Worm (Caenorhabditis elegans) whole organism, young adult: ENCODE data around the gene fbxa-98.
A peak's percentile ranks its signal among the peaks of the same experiment; 100 is the strongest.

ENCODE experiments used
- B0261.1 ChIP-seq: sonication (generic microtip); optimal IDR thresholded peaks from 2 replicates; lab custom pipeline; 2016; ENCODE audit warnings: mild to moderate bottlenecking, missing genetic modification characterization, moderate library complexity, missing compliant biosample characterization
- B0336.3 ChIP-seq: fragments of 200-800 bp; sonication (Bioruptor generic); IDR thresholded peaks from 2 replicates; pipeline ENCODE4 v1.3.6; 2022; ENCODE audit warnings: missing genetic modification characterization, missing compliant biosample characterization
- D2030.7 ChIP-seq: fragments of 200-800 bp; sonication (Bioruptor generic); IDR thresholded peaks from 2 replicates; pipeline ENCODE4 v1.3.6; 2022; ENCODE audit warnings: missing genetic modification reagents, missing genetic modification characterization, missing compliant biosample characterization
- F10E7.11 ChIP-seq: sonication (generic microtip); optimal IDR thresholded peaks from 2 replicates; lab custom pipeline; 2017; ENCODE audit warnings: mild to moderate bottlenecking, missing genetic modification characterization, moderate library complexity, missing compliant biosample characterization
- F22D6.2 ChIP-seq: sonication (generic microtip); optimal IDR thresholded peaks from 2 replicates; lab custom pipeline; 2016; ENCODE audit warnings: mild to moderate bottlenecking, missing genetic modification characterization, missing compliant biosample characterization
- F23B12.7 ChIP-seq: sonication (generic microtip); optimal IDR thresholded peaks from 2 replicates; lab custom pipeline; 2017; ENCODE audit warnings: missing genetic modification characterization, mild to moderate bottlenecking, missing compliant biosample characterization, antibody characterized with exemption, moderate library complexity; ENCODE audit not compliant: insufficient read depth
- F55B11.4 ChIP-seq: sonication (generic microtip); optimal IDR thresholded peaks from 2 replicates; lab custom pipeline; 2016; ENCODE audit warnings: missing compliant biosample characterization, missing genetic modification characterization, borderline replicate concordance; ENCODE audit not compliant: insufficient read depth
- T07F8.4 ChIP-seq: sonication (generic microtip); optimal IDR thresholded peaks from 2 replicates; lab custom pipeline; 2016; ENCODE audit warnings: mild to moderate bottlenecking, missing genetic modification characterization, moderate library complexity, missing compliant biosample characterization
- T26A5.8 ChIP-seq: sonication (generic microtip); optimal IDR thresholded peaks from 2 replicates; lab custom pipeline; 2016; ENCODE audit warnings: missing genetic modification characterization, missing compliant biosample characterization
- Y53F4B.3 ChIP-seq: fragments of 200-800 bp; sonication (Bioruptor generic); IDR thresholded peaks from 2 replicates; pipeline ENCODE4 v1.3.6; 2022; ENCODE audit warnings: missing genetic modification reagents, missing genetic modification characterization, missing compliant biosample characterization
- Y53G8AR.9 ChIP-seq: fragments of 200-800 bp; sonication (Bioruptor generic); conservative IDR thresholded peaks from 2 replicates; pipeline ENCODE4 v1.3.6; 2022; ENCODE audit warnings: missing genetic modification reagents, missing genetic modification characterization, missing compliant biosample characterization
- Y79H2A.3 ChIP-seq: fragments of 200-800 bp; sonication (Bioruptor generic); conservative IDR thresholded peaks from 2 replicates; pipeline ENCODE4 v1.3.6; 2022; ENCODE audit warnings: missing genetic modification reagents, missing genetic modification characterization, missing compliant biosample characterization
- Y95B8A.8 ChIP-seq: fragments of 200-800 bp; sonication (Bioruptor generic); IDR thresholded peaks from 2 replicates; pipeline ENCODE4 v1.3.6; 2022; ENCODE audit warnings: missing genetic modification reagents, missing genetic modification characterization, missing compliant biosample characterization
- athp-1 ChIP-seq: sonication (generic microtip); optimal IDR thresholded peaks from 2 replicates; lab custom pipeline; 2017; ENCODE audit warnings: mild to moderate bottlenecking, missing genetic modification characterization, missing compliant biosample characterization
- attf-3 ChIP-seq: fragments of 200-800 bp; sonication (Bioruptor generic); conservative IDR thresholded peaks from 2 replicates; pipeline ENCODE4 v1.3.6; 2022; ENCODE audit warnings: missing genetic modification reagents, missing genetic modification characterization, missing compliant biosample characterization
- attf-5 ChIP-seq: fragments of 200-800 bp; sonication (Bioruptor generic); optimal IDR thresholded peaks from 2 replicates; lab custom pipeline; 2018; ENCODE audit warnings: mild to moderate bottlenecking, missing genetic modification characterization, missing compliant biosample characterization
- attf-6 ChIP-seq: fragments of 200-800 bp; sonication (Bioruptor generic); IDR thresholded peaks from 2 replicates; pipeline ENCODE4 v1.3.6; 2022; ENCODE audit warnings: missing genetic modification reagents, missing genetic modification characterization, missing compliant biosample characterization
- ceh-40 ChIP-seq: fragments of 200-800 bp; sonication (Bioruptor generic); IDR thresholded peaks from 2 replicates; pipeline ENCODE4 v1.3.6; 2022; ENCODE audit warnings: missing genetic modification characterization, missing compliant biosample characterization
- chd-7 ChIP-seq: sonication (generic microtip); optimal IDR thresholded peaks from 2 replicates; lab custom pipeline; 2016; ENCODE audit warnings: mild to moderate bottlenecking, missing genetic modification characterization, moderate library complexity, missing compliant biosample characterization
- die-1 ChIP-seq: sonication (generic microtip); optimal IDR thresholded peaks from 2 replicates; lab custom pipeline; 2016; ENCODE audit warnings: missing genotype, mild to moderate bottlenecking, missing genetic modification characterization, missing compliant biosample characterization
- dpl-1 ChIP-seq: fragments of 150-350 bp; optimal IDR thresholded peaks from 2 replicates; lab custom pipeline; 2014; ENCODE audit warnings: missing biosample characterization, missing genetic modification reagents, missing genetic modification characterization
- efl-1 ChIP-seq: fragments of 150-350 bp; optimal IDR thresholded peaks from 2 replicates; lab custom pipeline; 2014; ENCODE audit warnings: missing biosample characterization, missing genetic modification reagents, missing genetic modification characterization
- egl-18 ChIP-seq: fragments of 200-800 bp; sonication (Bioruptor generic); IDR thresholded peaks from 2 replicates; pipeline ENCODE4 v1.3.6; 2022; ENCODE audit warnings: missing genetic modification reagents, missing genetic modification characterization, missing compliant biosample characterization
- egrh-3 ChIP-seq: fragments of 200-800 bp; sonication (Bioruptor generic); IDR thresholded peaks from 2 replicates; pipeline ENCODE4 v1.3.6; 2022; ENCODE audit warnings: missing genetic modification reagents, missing genetic modification characterization, missing compliant biosample characterization
- ekl-4 ChIP-seq: fragments of 200-800 bp; sonication (Bioruptor generic); IDR thresholded peaks from 2 replicates; pipeline ENCODE4 v1.3.6; 2022; ENCODE audit warnings: missing genetic modification reagents, missing genetic modification characterization, missing compliant biosample characterization
- hlh-12 ChIP-seq: sonication (generic microtip); optimal IDR thresholded peaks from 2 replicates; lab custom pipeline; 2016; ENCODE audit warnings: missing genetic modification characterization, missing compliant biosample characterization
- hmg-1.2 ChIP-seq: fragments of 200-800 bp; sonication (Bioruptor generic); IDR thresholded peaks from 2 replicates; pipeline ENCODE4 v1.3.6; 2022; ENCODE audit warnings: missing genetic modification reagents, missing genetic modification characterization, missing compliant biosample characterization
- hsf-1 ChIP-seq: fragments of 200-800 bp; sonication (Bioruptor generic); IDR thresholded peaks from 2 replicates; pipeline ENCODE4 v1.3.6; 2022; ENCODE audit warnings: missing genetic modification reagents, missing genetic modification characterization, missing compliant biosample characterization
- lin-26 ChIP-seq: fragments of 200-800 bp; sonication (Bioruptor generic); IDR thresholded peaks from 2 replicates; pipeline ENCODE4 v1.3.6; 2022; ENCODE audit warnings: missing genetic modification reagents, missing genetic modification characterization, missing compliant biosample characterization
- lin-40 ChIP-seq: sonication (generic microtip); optimal IDR thresholded peaks from 2 replicates; lab custom pipeline; 2016; ENCODE audit warnings: missing genetic modification characterization, mild to moderate bottlenecking, missing compliant biosample characterization, missing genotype, missing genetic modification reagents
- lir-1 ChIP-seq: fragments of 200-800 bp; sonication (Bioruptor generic); conservative IDR thresholded peaks from 2 replicates; pipeline ENCODE4 v1.3.6; 2022; ENCODE audit warnings: missing genetic modification reagents, missing genetic modification characterization, missing compliant biosample characterization
- lsl-1 ChIP-seq: fragments of 200-800 bp; sonication (Bioruptor generic); optimal IDR thresholded peaks from 2 replicates; lab custom pipeline; 2018; ENCODE audit warnings: mild to moderate bottlenecking, missing genetic modification characterization, moderate library complexity, missing compliant biosample characterization
- madf-6 ChIP-seq: fragments of 200-800 bp; sonication (Bioruptor generic); IDR thresholded peaks from 2 replicates; pipeline ENCODE4 v1.3.6; 2022; ENCODE audit warnings: missing genetic modification reagents, missing genetic modification characterization, missing compliant biosample characterization
- madf-8 ChIP-seq: fragments of 200-800 bp; sonication (Bioruptor generic); conservative IDR thresholded peaks from 2 replicates; pipeline ENCODE4 v1.3.6; 2022; ENCODE audit warnings: missing genetic modification reagents, missing genetic modification characterization, missing compliant biosample characterization
- mcd-1 ChIP-seq: fragments of 200-800 bp; sonication (Bioruptor generic); IDR thresholded peaks from 2 replicates; pipeline ENCODE4 v1.3.6; 2022; ENCODE audit warnings: missing genetic modification reagents, missing genetic modification characterization, missing compliant biosample characterization
- nhr-27 ChIP-seq: fragments of 200-800 bp; sonication (Bioruptor generic); optimal IDR thresholded peaks from 2 replicates; lab custom pipeline; 2018; ENCODE audit warnings: mild to moderate bottlenecking, missing genetic modification characterization, moderate library complexity, missing compliant biosample characterization
- pha-4 ChIP-seq: fragments of 150-350 bp; sonication (generic microtip); optimal IDR thresholded peaks from 2 replicates; lab custom pipeline; 2014; ENCODE audit warnings: missing biosample characterization, missing genetic modification reagents, missing genetic modification characterization
- repo-1 ChIP-seq: sonication (generic microtip); optimal IDR thresholded peaks from 2 replicates; lab custom pipeline; 2017; ENCODE audit warnings: mild to moderate bottlenecking, missing genetic modification characterization, missing compliant biosample characterization
- sdz-38 ChIP-seq: sonication (generic microtip); optimal IDR thresholded peaks from 2 replicates; lab custom pipeline; 2016; ENCODE audit warnings: missing genotype, missing genetic modification characterization, missing compliant biosample characterization
- snpc-1.3 ChIP-seq: sonication (generic microtip); optimal IDR thresholded peaks from 2 replicates; lab custom pipeline; 2017; ENCODE audit warnings: missing genetic modification characterization, mild to moderate bottlenecking, missing compliant biosample characterization, antibody characterized with exemption, moderate library complexity, missing genotype, missing genetic modification reagents; ENCODE audit not compliant: insufficient read depth
- snpc-4 ChIP-seq, 5 experiments: fragments of 150-350 bp in 1 of 5; sonication (generic microtip) in 4 of 5; optimal IDR thresholded peaks; 2 replicates each; lab custom pipeline; 2014 to 2018; ENCODE audit warnings: missing genetic modification characterization in 5 of 5, missing biosample characterization in 3 of 5, antibody characterized with exemption in 2 of 5, mild to moderate bottlenecking in 2 of 5, missing compliant biosample characterization in 2 of 5, missing genotype in 2 of 5, moderate library complexity in 2 of 5, missing genetic modification reagents in 1 of 5
- tbp1 ChIP-seq: fragments of 200-800 bp; sonication (Bioruptor generic); optimal IDR thresholded peaks from 2 replicates; lab custom pipeline; 2018; ENCODE audit warnings: mild to moderate bottlenecking, missing genetic modification characterization, missing compliant biosample characterization
- xnd-1 ChIP-seq: sonication (generic microtip); optimal IDR thresholded peaks from 2 replicates; lab custom pipeline; 2016; ENCODE audit warnings: missing genotype, missing genetic modification reagents, missing genetic modification characterization, missing compliant biosample characterization
- ztf-22 ChIP-seq: fragments of 200-800 bp; sonication (Bioruptor generic); optimal IDR thresholded peaks from 2 replicates; lab custom pipeline; 2018; ENCODE audit warnings: mild to moderate bottlenecking, missing genetic modification characterization, moderate library complexity, missing compliant biosample characterization

fbxa-98 gene

ce11 chrIV:13664090-13664489, 30.9 kb downstream of the fbxa-98 start, which contains the start of gene Y45F10C.4:
TSS of gene Y45F10C.4 (minus strand) at chrIV:13664190.
- no peak for TF ChIP-seq mcd-1
- no peak for TF ChIP-seq pha-4 (tag; lab: Kevin White, UChicago)
- TF ChIP-seq hlh-12, result no peak
- no peak for TF ChIP-seq lir-1
- TF ChIP-seq egrh-3, result no peak
- no peak for TF ChIP-seq lsl-1
- no peak for TF ChIP-seq B0336.3
- no peak for TF ChIP-seq athp-1 (tag; lab: Kevin White, UChicago)
- no peak for TF ChIP-seq T07F8.4
- TF ChIP-seq D2030.7 (GFP tag; lab: Robert Waterston, UW), result no peak
- no peak for TF ChIP-seq lin-26 (GFP tag; lab: Robert Waterston, UW)
- no peak for TF ChIP-seq sdz-38 (tag; lab: Kevin White, UChicago)
- no peak for TF ChIP-seq ceh-40 (GFP tag; lab: Robert Waterston, UW)
- TF ChIP-seq repo-1, result no peak
- TF ChIP-seq dpl-1 (GFP tag; lab: Kevin White, UChicago), result no peak
- TF ChIP-seq egl-18, result no peak
- TF ChIP-seq madf-8 (GFP tag; lab: Robert Waterston, UW), result no peak
- no peak for TF ChIP-seq ztf-22 (GFP tag; lab: Kevin White, UChicago)
- TF ChIP-seq lin-40 (tag; lab: Kevin White, UChicago), result no peak
- TF ChIP-seq, all 124 proteins: peak for 0

DNA sequence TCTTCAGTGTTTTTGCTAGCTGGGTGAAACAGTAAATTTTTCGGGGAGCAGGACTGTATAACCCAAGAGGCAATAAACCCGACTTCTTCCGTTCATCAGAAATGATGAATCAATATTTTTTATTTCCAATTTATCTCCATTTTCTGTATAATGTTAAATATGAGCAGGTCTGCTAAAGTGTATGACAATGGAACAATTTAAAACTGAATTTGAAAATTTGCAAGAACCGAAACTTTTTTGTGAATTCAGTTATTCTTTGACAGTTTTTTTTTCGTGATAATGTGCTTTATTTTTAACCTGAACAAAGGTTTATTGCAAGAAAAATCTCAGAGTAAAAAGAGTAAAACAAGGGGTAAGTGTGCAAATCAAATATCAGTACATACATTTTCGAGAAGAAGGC, 31.9 kb downstream of the fbxa-98 start:
- peak; percentile 26 for TF ChIP-seq tbp1
- TF ChIP-seq attf-5 (GFP tag; lab: Kevin White, UChicago), result no peak
- peak; percentile 20; the same call in 1 of the 2 replicates for TF ChIP-seq ekl-4 (GFP tag; lab: Robert Waterston, UW)
- TF ChIP-seq snpc-4 (GFP tag; optimal IDR thresholded peaks at IDR 0.05; lab: Kevin White, UChicago), result peak; percentile 41
- peak in 2 of 4 experiments; percentile 39 to 86 for TF ChIP-seq snpc-4 (tag; optimal IDR thresholded peaks at IDR 0.05; lab: Kevin White, UChicago)
- peak; percentile 32 for TF ChIP-seq snpc-1.3 (tag; lab: Kevin White, UChicago)
- TF ChIP-seq attf-6 (GFP tag; lab: Robert Waterston, UW), result peak; percentile 81
- peak; percentile 15; the same call in 1 of the 2 replicates for TF ChIP-seq madf-6
- TF ChIP-seq lir-1, result no peak
- TF ChIP-seq Y79H2A.3 (GFP tag; lab: Robert Waterston, UW), result 0 out of 2 replicates have a peak, but pooled peaks have one; percentile 66
- TF ChIP-seq F10E7.11 (tag; lab: Kevin White, UChicago), result no peak
- TF ChIP-seq T26A5.8 (tag; lab: Kevin White, UChicago), result no peak
- TF ChIP-seq, all 124 proteins: peak for 7

ce11 chrIV:13666849-13667430, 33.7 kb downstream of the fbxa-98 start, which contains the start of gene fbxa-215:
TSS of gene fbxa-215 (minus strand) at chrIV:13666909.
- TF ChIP-seq die-1 (tag; lab: Kevin White, UChicago), result no peak
- TF ChIP-seq Y53F4B.3 (GFP tag; lab: Robert Waterston, UW), result no peak
- no peak for TF ChIP-seq tbp1
- TF ChIP-seq Y53G8AR.9 (GFP tag; lab: Robert Waterston, UW), result no peak
- TF ChIP-seq lsl-1, result peak; percentile 52
- peak; percentile 19 for TF ChIP-seq dpl-1 (GFP tag; lab: Kevin White, UChicago)
- peak; percentile 57 for TF ChIP-seq snpc-4 (GFP tag; optimal IDR thresholded peaks at IDR 0.05; lab: Kevin White, UChicago)
- peak in 3 of 4 experiments; percentile 62 to 88 (median 82) for TF ChIP-seq snpc-4 (tag; optimal IDR thresholded peaks at IDR 0.05; lab: Kevin White, UChicago)
- no peak for TF ChIP-seq chd-7 (tag; lab: Kevin White, UChicago)
- TF ChIP-seq xnd-1, result peak; percentile 47
- TF ChIP-seq F23B12.7 (tag; lab: Kevin White, UChicago), result no peak
- TF ChIP-seq sdz-38 (tag; lab: Kevin White, UChicago), result no peak
- no peak for TF ChIP-seq hsf-1 (GFP tag; lab: Robert Waterston, UW)
- no peak for TF ChIP-seq F22D6.2 (tag; lab: Kevin White, UChicago)
- peak; percentile 58 for TF ChIP-seq efl-1 (GFP tag; lab: Kevin White, UChicago)
- no peak for TF ChIP-seq egl-18
- TF ChIP-seq hmg-1.2, result no peak
- TF ChIP-seq Y95B8A.8 (GFP tag; lab: Robert Waterston, UW), result no peak
- TF ChIP-seq egrh-3, result no peak
- no peak for TF ChIP-seq attf-3 (GFP tag; lab: Robert Waterston, UW)
- TF ChIP-seq madf-8 (GFP tag; lab: Robert Waterston, UW), result peak; percentile 65
- no peak for TF ChIP-seq B0261.1 (tag; lab: Kevin White, UChicago)
- TF ChIP-seq madf-6, result peak; percentile 75
- no peak for TF ChIP-seq F55B11.4 (tag; lab: Kevin White, UChicago)
- TF ChIP-seq nhr-27 (tag; lab: Kevin White, UChicago), result no peak
